Worm (Caenorhabditis elegans): ENCODE data around the gene C28C12.1.

DNA sequence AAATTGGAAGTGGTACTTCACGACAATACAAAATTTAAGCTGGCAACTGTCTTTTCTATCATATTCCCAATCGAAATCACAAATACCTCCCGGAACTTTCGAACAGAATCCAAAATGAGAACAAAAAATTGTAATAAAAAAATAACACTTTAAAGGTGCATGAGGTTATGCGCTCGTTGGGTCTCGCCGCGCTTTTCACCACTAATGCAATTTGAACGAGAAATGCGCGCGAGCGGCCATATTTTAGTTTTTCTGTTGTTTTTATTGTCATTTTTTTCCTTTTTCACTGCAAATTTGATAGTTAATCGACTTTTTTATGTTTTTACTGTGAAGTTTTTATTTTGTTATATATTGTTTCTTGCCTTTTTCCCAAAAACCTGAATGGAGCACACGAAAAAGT, 9.6 kb downstream of the C28C12.1 start, which contains the start of gene mes-6:
- TF ChIP-seq nhr-237 (tag; optimal IDR thresholded peaks at IDR 0.05) (no peak), tbx-2 (tag; optimal IDR thresholded peaks at IDR 0.05) (peak; percentile 27), sox-4 (tag; optimal IDR thresholded peaks at IDR 0.05) (no peak), nhr-11 (tag; optimal IDR thresholded peaks at IDR 0.05) (no peak), skn-1 (tag; optimal IDR thresholded peaks at IDR 0.05) (peak; percentile 33), hlh-17 (GFP tag; optimal IDR thresholded peaks at IDR 0.05; ENCODE audit: borderline replicate concordance) (no peak), nhr-12 (tag; optimal IDR thresholded peaks at IDR 0.05) (no peak), zag-1 (tag; optimal IDR thresholded peaks at IDR 0.05) (no peak), snu-23 (GFP tag; optimal IDR thresholded peaks at IDR 0.05) (peak; percentile 58)
